Worm (Caenorhabditis elegans): ENCODE data around the gene srbc-75.

ce11 chrV:15272263-15272662, 18.6 kb downstream of the srbc-75 start, which contains the start of gene T10H4.4:
- TF ChIP-seq ama-1 (optimal IDR thresholded peaks at IDR 0.05) = no peak
- TF ChIP-seq ama-1 (GFP tag; optimal IDR thresholded peaks at IDR 0.05) = no peak
- TF ChIP-seq K11D2.4 (GFP tag; IDR thresholded peaks at IDR 0.05) = no peak
- TF ChIP-seq aptf-2 (GFP tag; conservative IDR thresholded peaks at IDR 0.05) = no peak
- TF ChIP-seq rpc-1 (optimal IDR thresholded peaks at IDR 0.05) = no peak
- TF ChIP-seq rpc-1 (tag; optimal IDR thresholded peaks at IDR 0.05) = no peak
- no peak for TF ChIP-seq B0019.2 (GFP tag; conservative IDR thresholded peaks at IDR 0.05)
- TF ChIP-seq unc-130 (GFP tag; optimal IDR thresholded peaks at IDR 0.05) = no peak
- no peak for TF ChIP-seq efl-1 (GFP tag; optimal IDR thresholded peaks at IDR 0.05)
- TF ChIP-seq Y95B8A.8 (GFP tag; IDR thresholded peaks at IDR 0.05) = no peak
- no peak for TF ChIP-seq Y79H2A.3 (GFP tag; conservative IDR thresholded peaks at IDR 0.05)
- TF ChIP-seq F37B4.10 (GFP tag; IDR thresholded peaks at IDR 0.05) = no peak
- no peak for TF ChIP-seq xnd-1 (tag; optimal IDR thresholded peaks at IDR 0.05)

Data from whole organism, young adult.